Worm (Caenorhabditis elegans) whole organism, L3 larva: Measurements from ENCODE around the gene srj-10.

ENCODE experiments used
- elt-2 ChIP-seq: sonication (generic microtip); optimal IDR thresholded peaks from 2 replicates; lab custom pipeline; 2016; ENCODE audit warnings: missing genetic modification reagents, mild to moderate bottlenecking, missing genetic modification characterization, missing compliant biosample characterization
- elt-3 ChIP-seq, 3 experiments: fragments of 150-350 bp in 1 of 3; sonication (generic microtip) in 2 of 3; optimal IDR thresholded peaks; 2 replicates in 2 of 3; 4 replicates in 1 of 3; lab custom pipeline; 2014 to 2017; ENCODE audit warnings: missing biosample characterization in 3 of 3, missing genetic modification characterization in 3 of 3
- jun-1 ChIP-seq: fragments of 150-350 bp; optimal IDR thresholded peaks from 2 replicates; lab custom pipeline; 2014; ENCODE audit warnings: missing biosample characterization, missing genetic modification reagents, missing genetic modification characterization
- nhr-23 ChIP-seq: fragments of 150-350 bp; optimal IDR thresholded peaks from 2 replicates; lab custom pipeline; 2014; ENCODE audit warnings: missing biosample characterization, missing genetic modification reagents, missing genetic modification characterization
- nhr-237 ChIP-seq: fragments of 150-350 bp; optimal IDR thresholded peaks from 2 replicates; lab custom pipeline; 2014; ENCODE audit warnings: missing biosample characterization, missing genetic modification characterization
- nhr-28 ChIP-seq: fragments of 150-350 bp; optimal IDR thresholded peaks from 2 replicates; lab custom pipeline; 2014; ENCODE audit warnings: missing biosample characterization, missing genetic modification characterization
- skn-1 ChIP-seq: fragments of 150-350 bp; optimal IDR thresholded peaks from 2 replicates; lab custom pipeline; 2014; ENCODE audit warnings: missing biosample characterization, missing genetic modification characterization

- TF ChIP-seq jun-1 (tag; lab: Kevin White, UChicago) (no peak), nhr-23 (tag; lab: Kevin White, UChicago) (no peak), nhr-237 (tag; lab: Kevin White, UChicago) (no peak), skn-1 (no peak), nhr-28 (tag; lab: Kevin White, UChicago) (no peak), elt-3 (tag; optimal IDR thresholded peaks at IDR 0.05; lab: Kevin White, UChicago) (no peak), elt-2 (tag; lab: Kevin White, UChicago) (no peak)
These were observed 49.5 kb downstream of the srj-10 start, which contains the start of gene T10C6.6 for ce11 chrV:16024300-16024699.
